Fruit fly (Drosophila melanogaster) whole organism, embryonic: ENCODE data around the gene Jhbp2.

ENCODE experiments used
- Abd-B ChIP-seq: fragments of 200-800 bp; sonication (Bioruptor generic); optimal IDR thresholded peaks from 2 replicates; lab custom pipeline; 2018; ENCODE audit warnings: missing biosample characterization, mild to moderate bottlenecking, missing genetic modification characterization, moderate library complexity
- Adf1 ChIP-seq: fragments of 200-800 bp; sonication (Bioruptor generic); IDR thresholded peaks from 2 replicates; pipeline ENCODE4 v1.3.6; 2022; ENCODE audit warnings: missing biosample characterization, missing genetic modification characterization
- Atf-2 ChIP-seq: fragments of 200-800 bp; sonication (Bioruptor generic); optimal IDR thresholded peaks from 2 replicates; lab custom pipeline; 2016; ENCODE audit warnings: missing biosample characterization, missing genetic modification characterization
- B-H1 ChIP-seq: fragments of 200-800 bp; sonication (Bioruptor generic); IDR thresholded peaks from 3 replicates; pipeline ENCODE4 v1.3.6; 2022; ENCODE audit warnings: missing biosample characterization, missing genetic modification characterization
- BtbVII ChIP-seq: fragments of 200-800 bp; sonication (Bioruptor generic); optimal IDR thresholded peaks from 3 replicates; lab custom pipeline; 2017; ENCODE audit warnings: missing biosample characterization, mild to moderate bottlenecking, missing genetic modification characterization
- CG10321 ChIP-seq: fragments of 200-800 bp; sonication (Bioruptor generic); IDR thresholded peaks from 2 replicates; pipeline ENCODE4 v1.3.6; 2022; ENCODE audit warnings: missing biosample characterization, missing genetic modification characterization
- CG10462 ChIP-seq: fragments of 200-800 bp; sonication (Bioruptor generic); optimal IDR thresholded peaks from 2 replicates; lab custom pipeline; 2016; ENCODE audit warnings: missing biosample characterization, missing genetic modification characterization
- CG11247 ChIP-seq: fragments of 200-800 bp; sonication (Bioruptor generic); IDR thresholded peaks from 2 replicates; pipeline ENCODE4 v1.3.6; 2022; ENCODE audit warnings: missing biosample characterization, missing genetic modification characterization
- CG12659 ChIP-seq: fragments of 200-800 bp; sonication (Bioruptor generic); optimal IDR thresholded peaks from 3 replicates; lab custom pipeline; 2017; ENCODE audit warnings: mild to moderate bottlenecking, missing biosample characterization, missing genetic modification reagents, missing genetic modification characterization
- CG12744 ChIP-seq: fragments of 200-800 bp; sonication (Bioruptor generic); optimal IDR thresholded peaks from 2 replicates; lab custom pipeline; 2016; ENCODE audit warnings: missing biosample characterization, missing genetic modification characterization
- CG12942 ChIP-seq: fragments of 200-800 bp; sonication (Bioruptor generic); optimal IDR thresholded peaks from 3 replicates; lab custom pipeline; 2016; ENCODE audit warnings: missing biosample characterization, missing genetic modification characterization
- CG13287 ChIP-seq: fragments of 200-800 bp; sonication (Bioruptor generic); IDR thresholded peaks from 2 replicates; pipeline ENCODE4 v1.3.6; 2022; ENCODE audit warnings: missing biosample characterization, missing genetic modification characterization; ENCODE audit not compliant: partially characterized antibody
- CG16863 ChIP-seq: fragments of 200-800 bp; sonication (Bioruptor generic); optimal IDR thresholded peaks from 3 replicates; lab custom pipeline; 2016; ENCODE audit warnings: missing biosample characterization, missing genetic modification characterization
- CG17186 ChIP-seq: fragments of 200-800 bp; sonication (Bioruptor generic); optimal IDR thresholded peaks from 3 replicates; lab custom pipeline; 2017; ENCODE audit warnings: missing biosample characterization, missing genetic modification reagents, missing genetic modification characterization
- CG17361 ChIP-seq: fragments of 200-800 bp; sonication (Bioruptor generic); IDR thresholded peaks from 3 replicates; pipeline ENCODE4 v1.3.6; 2022; ENCODE audit warnings: missing biosample characterization, missing genetic modification characterization
- CG2712 ChIP-seq: fragments of 200-800 bp; optimal IDR thresholded peaks from 3 replicates; lab custom pipeline; 2019; ENCODE audit warnings: missing biosample characterization, mild to moderate bottlenecking, missing genetic modification characterization, moderate library complexity
- CG31365 ChIP-seq: fragments of 200-800 bp; sonication (Bioruptor generic); optimal IDR thresholded peaks from 2 replicates; lab custom pipeline; 2018; ENCODE audit warnings: missing biosample characterization, mild to moderate bottlenecking, missing genetic modification characterization
- CG31388 ChIP-seq: fragments of 200-800 bp; sonication (Bioruptor generic); optimal IDR thresholded peaks from 2 replicates; lab custom pipeline; 2016; ENCODE audit warnings: missing biosample characterization, missing genetic modification characterization
- CG31441 ChIP-seq: fragments of 200-800 bp; sonication (Bioruptor generic); IDR thresholded peaks from 2 replicates; pipeline ENCODE4 v1.3.6; 2022; ENCODE audit warnings: missing biosample characterization, missing genetic modification characterization
- CG33557 ChIP-seq: fragments of 200-800 bp; sonication (Bioruptor generic); optimal IDR thresholded peaks from 2 replicates; lab custom pipeline; 2019; ENCODE audit warnings: missing biosample characterization, mild to moderate bottlenecking, missing genetic modification characterization, moderate library complexity
- CG3407 ChIP-seq: fragments of 200-800 bp; sonication (Bioruptor generic); optimal IDR thresholded peaks from 2 replicates; lab custom pipeline; 2018; ENCODE audit warnings: missing biosample characterization, mild to moderate bottlenecking, missing genetic modification characterization
- CG4617 ChIP-seq: fragments of 200-800 bp; sonication (Bioruptor generic); optimal IDR thresholded peaks from 3 replicates; lab custom pipeline; 2016; ENCODE audit warnings: missing biosample characterization, missing genetic modification characterization, borderline replicate concordance
- CG8924 ChIP-seq: fragments of 200-800 bp; optimal IDR thresholded peaks from 3 replicates; lab custom pipeline; 2019; ENCODE audit warnings: missing biosample characterization, mild to moderate bottlenecking, missing genetic modification characterization, moderate library complexity
- CoRest ChIP-seq: fragments of 200-800 bp; sonication (Bioruptor generic); optimal IDR thresholded peaks from 3 replicates; lab custom pipeline; 2018; ENCODE audit warnings: missing biosample characterization, mild to moderate bottlenecking, missing genetic modification characterization, moderate library complexity
- Fer3 ChIP-seq: fragments of 200-800 bp; sonication (Bioruptor generic); optimal IDR thresholded peaks from 2 replicates; lab custom pipeline; 2018; ENCODE audit warnings: missing biosample characterization, mild to moderate bottlenecking, missing genetic modification characterization, moderate library complexity
- HLH4C ChIP-seq: fragments of 200-800 bp; sonication (Bioruptor generic); IDR thresholded peaks from 3 replicates; pipeline ENCODE4 v1.3.6; 2022; ENCODE audit warnings: missing biosample characterization, missing genetic modification characterization; ENCODE audit not compliant: partially characterized antibody
- HLHmδ ChIP-seq: fragments of 200-800 bp; sonication (Bioruptor generic); optimal IDR thresholded peaks from 2 replicates; lab custom pipeline; 2018; ENCODE audit warnings: missing biosample characterization, mild to moderate bottlenecking, missing genetic modification characterization, moderate library complexity
- Hr78 ChIP-seq, 2 experiments: fragments of 200-800 bp in 1 of 2; fragments of >200 bp in 1 of 2; sonication (Bioruptor generic) in 1 of 2; optimal IDR thresholded peaks; 2 replicates each; lab custom pipeline; 2017 to 2019; ENCODE audit warnings: missing biosample characterization in 2 of 2, missing genetic modification characterization in 2 of 2, mild to moderate bottlenecking in 1 of 2, moderate library complexity in 1 of 2
- Lim3 ChIP-seq: fragments of 200-800 bp; sonication (Bioruptor generic); IDR thresholded peaks from 2 replicates; pipeline ENCODE4 v1.3.6; 2022; ENCODE audit warnings: missing biosample characterization, missing genetic modification characterization
- Mad ChIP-seq: fragments of 200-800 bp; sonication (Bioruptor generic); optimal IDR thresholded peaks from 2 replicates; lab custom pipeline; 2016; ENCODE audit warnings: missing biosample characterization, missing genetic modification characterization
- Rfx ChIP-seq: fragments of 200-800 bp; sonication (Bioruptor generic); IDR thresholded peaks from 2 replicates; pipeline ENCODE4 v1.3.6; 2022; ENCODE audit warnings: missing biosample characterization, missing genetic modification characterization
- Taf1 ChIP-seq: fragments of 200-800 bp; sonication (Bioruptor generic); IDR thresholded peaks from 2 replicates; pipeline ENCODE4 v1.3.6; 2022; ENCODE audit warnings: missing biosample characterization, missing genetic modification characterization
- cato ChIP-seq: fragments of 200-800 bp; sonication (Bioruptor generic); optimal IDR thresholded peaks from 2 replicates; lab custom pipeline; 2016; ENCODE audit warnings: missing biosample characterization, missing genetic modification characterization, borderline replicate concordance
- danr ChIP-seq: fragments of 200-800 bp; sonication (Bioruptor generic); IDR thresholded peaks from 2 replicates; pipeline ENCODE4 v1.3.6; 2022; ENCODE audit warnings: missing biosample characterization, missing genetic modification characterization
- ewg ChIP-seq: fragments of 200-800 bp; sonication (Bioruptor generic); optimal IDR thresholded peaks from 3 replicates; lab custom pipeline; 2017; ENCODE audit warnings: mild to moderate bottlenecking, missing biosample characterization, missing genetic modification reagents, missing genetic modification characterization
- fru ChIP-seq: fragments of >200 bp; optimal IDR thresholded peaks from 2 replicates; lab custom pipeline; 2017
- kah ChIP-seq: fragments of 200-800 bp; sonication (Bioruptor generic); optimal IDR thresholded peaks from 2 replicates; lab custom pipeline; 2018; ENCODE audit warnings: missing biosample characterization, mild to moderate bottlenecking, missing genetic modification characterization
- peb ChIP-seq: fragments of 200-800 bp; sonication (Bioruptor generic); IDR thresholded peaks from 2 replicates; pipeline ENCODE4 v1.3.6; 2022; ENCODE audit warnings: missing biosample characterization, missing genetic modification characterization
- pnt ChIP-seq: fragments of 200-800 bp; sonication (Bioruptor generic); optimal IDR thresholded peaks from 3 replicates; lab custom pipeline; 2016; ENCODE audit warnings: missing biosample characterization, missing genetic modification characterization
- prd ChIP-seq, 3 experiments: fragments of >200 bp in 2 of 3; fragments of 200-800 bp in 1 of 3; sonication (Bioruptor generic) in 1 of 3; optimal IDR thresholded peaks in 2 of 3; IDR thresholded peaks in 1 of 3; 2 replicates in 2 of 3; 3 replicates in 1 of 3; pipeline versions ENCODE4 v1.3.6 to Lab custom; 2017 to 2022; ENCODE audit warnings: missing biosample characterization in 1 of 3, missing genetic modification characterization in 1 of 3
- ranshi ChIP-seq: fragments of 200-800 bp; sonication (Bioruptor generic); IDR thresholded peaks from 2 replicates; pipeline ENCODE4 v1.3.6; 2022; ENCODE audit warnings: missing biosample characterization, missing genetic modification characterization
- repo ChIP-seq: fragments of 200-800 bp; sonication (Bioruptor generic); optimal IDR thresholded peaks from 2 replicates; lab custom pipeline; 2016; ENCODE audit warnings: missing biosample characterization, missing genetic modification characterization
- ro ChIP-seq: fragments of 200-800 bp; sonication (Bioruptor generic); IDR thresholded peaks from 2 replicates; pipeline ENCODE4 v1.3.6; 2022; ENCODE audit warnings: missing biosample characterization, missing genetic modification characterization
- sima ChIP-seq: fragments of 200-800 bp; sonication (Bioruptor generic); optimal IDR thresholded peaks from 2 replicates; lab custom pipeline; 2016; ENCODE audit warnings: missing biosample characterization, missing genetic modification characterization
- sna ChIP-seq: fragments of 200-800 bp; sonication (Bioruptor generic); IDR thresholded peaks from 2 replicates; pipeline ENCODE4 v1.3.6; 2022; ENCODE audit warnings: missing biosample characterization, missing genetic modification characterization; ENCODE audit not compliant: partially characterized antibody
- stc ChIP-seq: fragments of 200-800 bp; sonication (Bioruptor generic); IDR thresholded peaks from 2 replicates; pipeline ENCODE4 v1.3.6; 2022; ENCODE audit warnings: missing biosample characterization, missing genetic modification characterization
- sug ChIP-seq: fragments of 200-800 bp; optimal IDR thresholded peaks from 2 replicates; lab custom pipeline; 2019; ENCODE audit warnings: missing biosample characterization, mild to moderate bottlenecking, missing genetic modification characterization, moderate library complexity
- tgo ChIP-seq: fragments of 200-800 bp; sonication (Bioruptor generic); IDR thresholded peaks from 3 replicates; pipeline ENCODE4 v1.3.6; 2022; ENCODE audit warnings: missing biosample characterization, missing genetic modification characterization
- tll ChIP-seq, 2 experiments: fragments of 200-800 bp in 1 of 2; fragments of >200 bp in 1 of 2; sonication (Bioruptor generic) in 1 of 2; optimal IDR thresholded peaks; 2 replicates each; lab custom pipeline; 2017 to 2019; ENCODE audit warnings: missing biosample characterization in 2 of 2, missing genetic modification characterization in 2 of 2, mild to moderate bottlenecking in 1 of 2, moderate library complexity in 1 of 2
- usp ChIP-seq: fragments of >200 bp; optimal IDR thresholded peaks from 2 replicates; lab custom pipeline; 2017; ENCODE audit warnings: missing biosample characterization, missing genetic modification characterization
- wdn ChIP-seq: fragments of 200-800 bp; sonication (Bioruptor generic); IDR thresholded peaks from 2 replicates; pipeline ENCODE4 v1.3.6; 2022; ENCODE audit warnings: missing biosample characterization, missing genetic modification characterization

The Jhbp2 gene

dm6 chr3R:4910365-4910810, 50.8 kb downstream of the Jhbp2 start, which contains the start of gene Cdep (continued):
- TF ChIP-seq sima (GFP tag; lab: Kevin White, UChicago) (no peak), kah (GFP tag; lab: Kevin White, UChicago) (peak; percentile 5), CG31365 (tag; lab: Kevin White, UChicago) (no peak), Rfx (GFP tag; lab: Robert Waterston, UW) (peak; percentile 59; the same call in 1 of the 2 replicates), wdn (no peak), ewg (GFP tag; lab: Kevin White, UChicago) (no peak), repo (peak; percentile 29), CG10321 (GFP tag; lab: Robert Waterston, UW) (no peak), danr (GFP tag; lab: Robert Waterston, UW) (no peak), CoRest (tag; lab: Kevin White, UChicago) (peak; percentile 35), CG31388 (no peak), HLH4C (GFP tag; lab: Robert Waterston, UW) (peak; percentile 96), pnt (GFP tag; lab: Kevin White, UChicago) (no peak), BtbVII (GFP tag; lab: Kevin White, UChicago) (no peak), CG17361 (GFP tag; lab: Robert Waterston, UW) (peak; percentile 34; the same call in 1 of the 3 replicates), ranshi (GFP tag; lab: Robert Waterston, UW) (no peak), Lim3 (GFP tag; lab: Robert Waterston, UW) (no peak), CG2712 (tag; lab: Kevin White, UChicago) (peak; percentile 69), Atf-2 (GFP tag; lab: Kevin White, UChicago) (no peak), usp (GFP tag; lab: Kevin White, UChicago) (no peak), Mad (GFP tag; lab: Kevin White, UChicago) (no peak), stc (GFP tag; lab: Robert Waterston, UW) (no peak), fru (lab: Kevin White, UChicago) (no peak), CG33557 (GFP tag; lab: Kevin White, UChicago) (no peak), CG12659 (GFP tag; lab: Kevin White, UChicago) (peak; percentile 66), Taf1 (no peak), CG4617 (GFP tag; lab: Kevin White, UChicago) (peak; percentile 62), Fer3 (peak; percentile 21), prd (optimal IDR thresholded peaks at IDR 0.05; lab: Kevin White, UChicago) (no peak), prd (GFP tag; IDR thresholded peaks at IDR 0.05; lab: Robert Waterston, UW) (peak; percentile 55; the same call in 2 of the 3 replicates), CG3407 (GFP tag; lab: Kevin White, UChicago) (no peak), CG17186 (no peak), B-H1 (GFP tag; lab: Robert Waterston, UW) (no peak; the same call in 2 of the 3 replicates), CG16863 (GFP tag; lab: Kevin White, UChicago) (no peak), CG12744 (GFP tag; lab: Kevin White, UChicago) (no peak), CG13287 (peak; percentile 95), Adf1 (GFP tag; lab: Robert Waterston, UW) (0 out of 2 replicates have a peak, but pooled peaks have one; percentile 5), ro (no peak), Abd-B (GFP tag; lab: Kevin White, UChicago) (peak; percentile 8), HLHmδ (GFP tag; lab: Kevin White, UChicago) (peak; percentile 47), CG12942 (peak; percentile 4), CG10462 (no peak), tll (GFP tag; optimal IDR thresholded peaks at IDR 0.05; lab: Kevin White, UChicago) (peak in 1 of 2 experiments; percentile 13), cato (GFP tag; lab: Kevin White, UChicago) (no peak), CG8924 (peak; percentile 69), CG31441 (GFP tag; lab: Robert Waterston, UW) (peak; percentile 49), tgo (GFP tag; lab: Robert Waterston, UW) (no peak), sug (peak; percentile 20), peb (no peak), CG11247 (no peak), sna (peak; percentile 95), Hr78 (GFP tag; optimal IDR thresholded peaks at IDR 0.05; lab: Kevin White, UChicago) (no peak)
